Worm (Caenorhabditis elegans) whole organism, early embryonic: ENCODE results near the gene gur-4.

Experiments
- F13C5.2 ChIP-seq: sonication (generic microtip); optimal IDR thresholded peaks from 2 replicates; lab custom pipeline; 2017; ENCODE audit warnings: mild to moderate bottlenecking, missing genetic modification characterization, inconsistent platforms, missing compliant biosample characterization
- ama-1 ChIP-seq: fragments of 150-350 bp; optimal IDR thresholded peaks from 2 replicates; lab custom pipeline; 2014
- ceh-13 ChIP-seq: fragments of 200-800 bp; sonication (Bioruptor generic); optimal IDR thresholded peaks from 2 replicates; lab custom pipeline; 2018; ENCODE audit warnings: mild to moderate bottlenecking, missing genetic modification characterization, missing compliant biosample characterization
- ets-7 ChIP-seq: sonication (generic microtip); optimal IDR thresholded peaks from 2 replicates; lab custom pipeline; 2016; ENCODE audit warnings: missing genotype, missing genetic modification characterization, missing compliant biosample characterization
- flt-1 ChIP-seq: fragments of 200-800 bp; sonication (Bioruptor generic); IDR thresholded peaks from 2 replicates; pipeline ENCODE4 v1.3.6; 2022; ENCODE audit warnings: missing genetic modification characterization, missing compliant biosample characterization
- pes-1 ChIP-seq: fragments of 200-800 bp; sonication (Bioruptor generic); IDR thresholded peaks from 2 replicates; pipeline ENCODE4 v1.3.6; 2022; ENCODE audit warnings: missing genetic modification reagents, missing genetic modification characterization, missing compliant biosample characterization
- scrt-1 ChIP-seq: fragments of 200-800 bp; sonication (Bioruptor generic); IDR thresholded peaks from 2 replicates; pipeline ENCODE4 v1.3.6; 2022; ENCODE audit warnings: missing genetic modification characterization, missing compliant biosample characterization

DNA sequence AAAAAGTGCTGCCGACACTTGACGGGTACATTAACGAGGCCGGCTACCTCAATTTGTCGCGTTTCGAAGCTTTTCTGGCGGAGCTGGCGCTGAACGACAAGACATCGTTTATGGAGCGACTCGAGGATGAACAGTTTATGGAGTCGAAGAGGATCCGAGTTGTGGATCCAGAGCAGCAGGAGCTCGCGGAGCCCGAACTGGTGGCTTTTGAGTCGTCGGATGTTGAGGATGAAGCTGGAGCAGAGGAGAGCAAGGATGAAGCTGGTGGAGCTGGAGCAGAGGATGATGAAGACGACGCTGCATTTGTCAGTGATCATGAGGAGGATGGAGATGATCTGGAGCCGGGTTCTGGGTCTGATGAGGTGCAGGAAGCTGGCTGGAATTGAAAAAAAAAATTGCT lies 29.7 kb upstream of the gur-4 start:
- TF ChIP-seq ceh-13 (GFP tag; lab: Kevin White, UChicago) = no peak
- no peak for TF ChIP-seq ama-1 (lab: Kevin White, UChicago)
- no peak for TF ChIP-seq scrt-1
- no peak for TF ChIP-seq pes-1
- no peak for TF ChIP-seq ets-7 (tag; lab: Kevin White, UChicago)
- TF ChIP-seq flt-1 = no peak
- no peak for TF ChIP-seq F13C5.2
